Fruit fly (Drosophila melanogaster): ENCODE data around the gene Fum2.

Gene Fum2

DNA sequence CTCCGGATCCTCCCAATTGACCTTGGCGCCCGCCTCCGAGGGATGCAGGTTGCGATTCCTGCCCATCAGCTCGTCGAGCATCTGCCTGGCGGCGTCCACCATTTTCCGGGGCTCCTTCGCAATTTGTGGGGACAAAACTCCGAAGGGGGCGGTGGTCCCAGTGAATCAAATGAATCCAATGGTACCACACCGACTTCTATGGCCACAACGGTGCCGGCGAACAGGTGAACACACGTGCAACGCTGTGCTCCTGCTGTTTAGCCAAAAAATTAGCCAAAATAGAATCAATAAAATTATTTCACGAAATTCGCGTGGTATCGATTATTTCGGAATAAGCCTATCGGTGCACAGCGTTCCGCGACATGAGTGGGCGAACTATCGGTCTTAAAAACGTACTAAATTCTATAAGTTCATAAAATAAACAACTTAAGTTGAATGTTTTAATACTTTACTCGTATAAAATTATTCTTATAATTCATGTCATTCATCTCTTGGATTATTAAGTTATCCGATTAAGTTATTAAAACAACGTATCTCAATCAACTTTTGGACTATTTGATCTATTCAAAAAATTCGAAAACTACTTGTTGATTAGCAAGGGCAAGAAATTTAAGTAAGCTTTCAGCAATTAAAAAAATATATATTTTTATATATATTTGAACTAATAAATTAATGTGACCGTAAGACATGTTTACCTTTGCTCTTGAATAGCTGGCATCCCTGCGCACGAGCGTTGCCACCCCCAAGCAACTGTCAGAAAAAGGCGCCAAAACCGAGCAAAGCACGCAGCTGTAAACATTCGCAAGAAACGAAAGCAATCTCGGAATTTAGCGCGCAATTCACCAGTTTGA, 7.7 kb upstream of the Fum2 start, which contains the start of the genes CG3198 and Mcm6 (continued):
- 0 out of 3 replicates have a peak, but pooled peaks have one; percentile 40 for TF ChIP-seq Opbp (GFP tag; IDR thresholded peaks at IDR 0.05; ENCODE audit: partially characterized antibody)
- no peak for TF ChIP-seq CG1233 (GFP tag; optimal IDR thresholded peaks at IDR 0.05)
- no peak for TF ChIP-seq oc (tag; optimal IDR thresholded peaks at IDR 0.05)
- peak; percentile 59 for TF ChIP-seq Doc3 (GFP tag; IDR thresholded peaks at IDR 0.05; ENCODE audit: partially characterized antibody)
- TF ChIP-seq gcm (GFP tag; optimal IDR thresholded peaks at IDR 0.05): no peak

dm6 chrX:6677826-6678489, 3.6 kb upstream of the Fum2 start, which contains the start of gene Fum1:
Gene Fum1, plus strand, starts transcription at chrX:6678424.
- TF ChIP-seq CG15073 (GFP tag; optimal IDR thresholded peaks at IDR 0.05): no peak
- TF ChIP-seq sc (optimal IDR thresholded peaks at IDR 0.05): no peak
- TF ChIP-seq sc (GFP tag; optimal IDR thresholded peaks at IDR 0.05): no peak
- TF ChIP-seq CG10462 (GFP tag; optimal IDR thresholded peaks at IDR 0.05): no peak
- peak; percentile 92 for TF ChIP-seq HLH4C (GFP tag; IDR thresholded peaks at IDR 0.05; ENCODE audit: partially characterized antibody)
- no peak for TF ChIP-seq maf-S (GFP tag; optimal IDR thresholded peaks at IDR 0.05)
- no peak for TF ChIP-seq lov (optimal IDR thresholded peaks at IDR 0.05)
- TF ChIP-seq lov (GFP tag; IDR thresholded peaks at IDR 0.05): no peak
- no peak for TF ChIP-seq Hsf (GFP tag; optimal IDR thresholded peaks at IDR 0.05)
- TF ChIP-seq rib (GFP tag; IDR thresholded peaks at IDR 0.05): no peak
- no peak for TF ChIP-seq CG12071 (GFP tag; optimal IDR thresholded peaks at IDR 0.05)
- TF ChIP-seq NK7.1 (GFP tag; optimal IDR thresholded peaks at IDR 0.05): no peak
- no peak for TF ChIP-seq sima (GFP tag; optimal IDR thresholded peaks at IDR 0.05)
- TF ChIP-seq CG4404 (GFP tag; IDR thresholded peaks at IDR 0.05): no peak
- no peak for TF ChIP-seq CG3407 (GFP tag; optimal IDR thresholded peaks at IDR 0.05)
- TF ChIP-seq CG18262 (tag; optimal IDR thresholded peaks at IDR 0.05): peak; percentile 7
- no peak for TF ChIP-seq gem (tag; optimal IDR thresholded peaks at IDR 0.05)
- TF ChIP-seq Mes4 (GFP tag; optimal IDR thresholded peaks at IDR 0.05): no peak
- TF ChIP-seq Xbp1 (GFP tag; optimal IDR thresholded peaks at IDR 0.05): peak; percentile 11
- peak; percentile 49 for TF ChIP-seq nmo (GFP tag; optimal IDR thresholded peaks at IDR 0.05)
- peak; percentile 53 for TF ChIP-seq Dp (GFP tag; optimal IDR thresholded peaks at IDR 0.05)
- TF ChIP-seq Rx (GFP tag; IDR thresholded peaks at IDR 0.05): no peak
- TF ChIP-seq CG9215 (GFP tag; IDR thresholded peaks at IDR 0.05): no peak
- no peak for TF ChIP-seq CG31224 (GFP tag; IDR thresholded peaks at IDR 0.05)
- no peak for TF ChIP-seq CG15479 (GFP tag; optimal IDR thresholded peaks at IDR 0.05)
- TF ChIP-seq D (optimal IDR thresholded peaks at IDR 0.05): no peak
- TF ChIP-seq D (GFP tag; optimal IDR thresholded peaks at IDR 0.05): no peak
- no peak for TF ChIP-seq fd64A (GFP tag; optimal IDR thresholded peaks at IDR 0.05)
- TF ChIP-seq br (optimal IDR thresholded peaks at IDR 0.05): no peak
- no peak for TF ChIP-seq Six4 (GFP tag; optimal IDR thresholded peaks at IDR 0.05)
- TF ChIP-seq gcm2 (GFP tag; optimal IDR thresholded peaks at IDR 0.05): no peak
- no peak for TF ChIP-seq pan (optimal IDR thresholded peaks at IDR 0.05)
- TF ChIP-seq pan (GFP tag; optimal IDR thresholded peaks at IDR 0.05 in 1 of 2, IDR thresholded peaks at IDR 0.05 in 1 of 2): no peak
- peak; percentile 87 for TF ChIP-seq CG34224 (GFP tag; IDR thresholded peaks at IDR 0.05; ENCODE audit: partially characterized antibody)
- no peak for TF ChIP-seq CG8089 (GFP tag; optimal IDR thresholded peaks at IDR 0.05)
- no peak for TF ChIP-seq Bdp1 (GFP tag; optimal IDR thresholded peaks at IDR 0.05)
- peak; percentile 94 for TF ChIP-seq CG16813 (GFP tag; IDR thresholded peaks at IDR 0.05; ENCODE audit: partially characterized antibody)
- TF ChIP-seq h (optimal IDR thresholded peaks at IDR 0.05): no peak
- no peak for TF ChIP-seq Mrtf (GFP tag; IDR thresholded peaks at IDR 0.05)
- TF ChIP-seq CG11560 (tag; IDR thresholded peaks at IDR 0.05): 0 out of 3 replicates have a peak, but pooled peaks have one; percentile 11
- no peak for TF ChIP-seq CG6683 (GFP tag; optimal IDR thresholded peaks at IDR 0.05)
- TF ChIP-seq dati (GFP tag; IDR thresholded peaks at IDR 0.05): no peak
- TF ChIP-seq wor (GFP tag; IDR thresholded peaks at IDR 0.05): no peak
- TF ChIP-seq Abd-B (GFP tag; optimal IDR thresholded peaks at IDR 0.05): no peak
